Fruit fly (Drosophila melanogaster) S2 (cell line): Measurements from ENCODE around the gene CG10702.

Experiments
- CG8478 ChIP-seq: fragments of >200 bp; optimal IDR thresholded peaks from 2 replicates; lab custom pipeline; 2018
- CTCF ChIP-seq, 2 experiments: fragments of >200 bp; optimal IDR thresholded peaks; 2 replicates each; lab custom pipeline; 2018

The CG10702 gene

dm6 chr2L:19051534-19052100 is 18.0 kb downstream of the CG10702 start, which contains the start of gene Rpn3:
Gene Rpn3 (plus strand): TSS chr2L:19051790.
- TF ChIP-seq CTCF (optimal IDR thresholded peaks at IDR 0.05; lab: Kevin White, UChicago): no peak

DNA sequence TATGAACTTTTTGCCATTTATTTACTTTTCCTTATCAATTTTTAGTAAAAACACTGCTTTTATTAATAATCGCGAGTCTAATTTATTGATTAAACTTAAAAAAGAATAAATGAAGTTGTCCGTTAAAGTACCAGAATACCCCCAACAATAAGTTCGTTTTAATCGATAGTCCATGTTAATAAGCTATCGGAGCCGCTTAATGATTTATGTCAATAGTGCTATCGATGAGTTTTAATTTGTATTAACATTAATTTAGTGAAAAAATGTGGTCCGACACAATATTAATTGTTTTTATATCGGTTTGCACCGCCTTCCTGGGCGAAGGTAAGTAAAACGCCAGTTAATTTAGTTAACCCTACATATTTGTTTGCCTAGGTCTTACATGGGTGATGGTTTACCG is 20.7 kb downstream of the CG10702 start, which contains the start of gene CG10470:
CG10470 (plus strand) TSS at position 165 of the 400 bp plus-strand sequence.
- TF ChIP-seq CTCF (optimal IDR thresholded peaks at IDR 0.05; lab: Kevin White, UChicago) (no peak), CG8478 (no peak)

dm6 chr2L:19045111-19045560 is 24.5 kb downstream of the CG10702 start, which contains the start of the genes Ttc19 and Acn:
Gene Ttc19 (minus strand): TSS chr2L:19045148.
Gene Acn (plus strand): TSS chr2L:19045355.
- TF ChIP-seq CTCF (optimal IDR thresholded peaks at IDR 0.05; lab: Kevin White, UChicago) (peak in 1 of 2 experiments; percentile 16), CG8478 (no peak)

- no peak for TF ChIP-seq CG8478
- no peak for TF ChIP-seq CTCF (optimal IDR thresholded peaks at IDR 0.05; lab: Kevin White, UChicago)
Observed at dm6 chr2L:19041590-19041989, 28.1 kb downstream of the CG10702 start, which contains the start of gene Catsup. Gene Catsup (plus strand): TSS chr2L:19041862.

- TF ChIP-seq CG8478 (no peak), CTCF (optimal IDR thresholded peaks at IDR 0.05; lab: Kevin White, UChicago) (no peak)
Observed at dm6 chr2L:19037455-19037854, 32.2 kb downstream of the CG10702 start.

DNA sequence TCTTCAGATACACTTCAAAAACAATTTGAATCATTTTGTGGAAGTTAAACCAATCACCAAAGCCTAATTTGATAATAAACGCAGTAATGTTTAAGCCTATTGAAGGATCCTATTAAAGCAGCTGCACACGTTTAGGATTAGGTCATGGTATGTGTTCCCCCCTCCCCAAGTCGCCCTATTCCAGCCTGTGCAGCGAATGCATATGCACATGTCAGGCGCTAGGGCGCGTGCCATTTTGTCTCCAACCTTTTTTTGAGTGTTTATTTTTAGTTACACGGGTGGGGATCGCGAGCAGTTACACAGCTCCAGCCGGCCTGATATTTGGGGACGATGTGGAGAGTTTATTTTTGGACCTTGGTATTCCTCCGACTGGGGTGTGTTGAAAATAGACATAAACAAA is 32.6 kb downstream of the CG10702 start:
- no peak for TF ChIP-seq CTCF (optimal IDR thresholded peaks at IDR 0.05; lab: Kevin White, UChicago)
- no peak for TF ChIP-seq CG8478

dm6 chr2L:19036105-19036714 is 33.4 kb downstream of the CG10702 start:
- no peak for TF ChIP-seq CTCF (optimal IDR thresholded peaks at IDR 0.05; lab: Kevin White, UChicago)
- TF ChIP-seq CG8478: no peak

- TF ChIP-seq CTCF (optimal IDR thresholded peaks at IDR 0.05; lab: Kevin White, UChicago) (no peak), CG8478 (no peak)
Observed at dm6 chr2L:19035013-19035412, 34.6 kb downstream of the CG10702 start.

- TF ChIP-seq CTCF (optimal IDR thresholded peaks at IDR 0.05; lab: Kevin White, UChicago) (no peak), CG8478 (no peak)
Observed at dm6 chr2L:19034213-19034929, 35.3 kb downstream of the CG10702 start, which contains the start of the genes mib2 and CG31800. Gene mib2 (plus strand): TSS chr2L:19034444. Gene CG31800 (minus strand): TSS chr2L:19034576.

dm6 chr2L:19033288-19033687 is 36.4 kb downstream of the CG10702 start, which contains the start of gene hook:
Gene hook (minus strand): TSS chr2L:19033498.
- TF ChIP-seq CG8478 (no peak), CTCF (optimal IDR thresholded peaks at IDR 0.05; lab: Kevin White, UChicago) (no peak)

DNA sequence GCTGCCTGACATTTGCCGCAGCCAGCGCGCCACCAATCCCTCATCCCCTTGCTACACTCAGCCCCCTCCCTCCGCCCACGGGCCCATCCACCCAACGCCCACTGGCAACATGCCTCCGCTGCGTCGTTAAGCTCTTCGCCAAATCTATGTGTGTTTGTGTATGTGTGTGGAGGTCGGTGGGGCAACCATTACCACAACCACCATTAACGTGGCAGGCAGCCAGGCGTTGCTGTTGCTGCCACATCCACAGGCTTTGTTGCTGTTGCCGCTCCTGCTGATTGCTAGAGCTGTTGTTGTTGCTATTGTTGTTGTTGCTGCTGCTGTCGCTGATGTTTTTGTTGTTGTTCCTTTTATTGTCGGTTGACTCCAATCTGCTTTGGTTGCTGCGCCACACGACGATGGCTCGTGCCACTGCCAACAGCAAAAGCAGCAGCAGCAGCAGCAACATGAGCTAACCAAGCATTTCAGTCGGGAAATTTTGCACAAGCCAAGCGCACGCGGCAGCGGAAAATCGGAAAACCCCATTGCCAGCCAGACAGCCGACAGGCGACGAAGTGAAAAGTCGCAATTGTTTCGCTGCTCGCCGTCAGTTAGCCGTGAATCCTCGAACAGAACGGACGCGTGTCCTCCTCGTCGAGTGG is 42.3 kb downstream of the CG10702 start, which contains the start of gene Sidpn:
Sidpn (plus strand) TSS at position 465 of the 641 bp plus-strand sequence.
- TF ChIP-seq CG8478: no peak
- TF ChIP-seq CTCF (optimal IDR thresholded peaks at IDR 0.05; lab: Kevin White, UChicago): no peak

DNA sequence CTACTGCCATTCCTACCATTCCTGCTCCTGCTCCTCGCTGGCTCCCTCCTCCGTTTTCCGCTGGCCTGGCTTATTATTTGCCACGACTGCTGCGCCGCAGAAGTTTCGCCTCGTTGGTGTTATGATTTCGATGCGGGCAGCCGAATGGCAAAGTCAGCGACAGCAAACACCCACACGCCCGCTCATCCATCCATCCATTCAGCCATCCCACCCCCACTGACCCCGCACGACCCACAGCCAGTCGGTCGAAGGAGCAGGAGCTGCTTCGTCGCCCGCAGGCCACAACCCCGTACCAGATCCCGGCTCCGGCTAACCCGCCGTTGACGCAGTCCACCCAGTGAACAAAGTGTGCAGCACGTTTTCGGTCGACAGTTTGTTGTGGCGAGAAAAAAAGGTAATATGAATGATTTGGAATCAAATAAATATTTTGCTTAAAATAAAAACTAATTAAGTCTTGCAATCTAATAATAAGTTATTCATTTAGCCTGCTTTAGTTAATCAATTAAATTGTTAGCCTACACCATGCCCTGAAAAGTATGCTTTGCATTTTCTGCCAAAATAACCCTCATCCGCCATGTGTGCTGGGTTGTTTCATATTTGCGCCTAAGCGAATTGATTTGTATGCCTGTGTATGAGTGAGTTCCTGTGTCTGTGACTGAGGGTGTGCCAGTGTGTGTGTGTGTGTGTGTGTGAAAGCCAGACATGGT is 43.0 kb downstream of the CG10702 start:
- TF ChIP-seq CTCF (optimal IDR thresholded peaks at IDR 0.05; lab: Kevin White, UChicago) (no peak), CG8478 (no peak)

DNA sequence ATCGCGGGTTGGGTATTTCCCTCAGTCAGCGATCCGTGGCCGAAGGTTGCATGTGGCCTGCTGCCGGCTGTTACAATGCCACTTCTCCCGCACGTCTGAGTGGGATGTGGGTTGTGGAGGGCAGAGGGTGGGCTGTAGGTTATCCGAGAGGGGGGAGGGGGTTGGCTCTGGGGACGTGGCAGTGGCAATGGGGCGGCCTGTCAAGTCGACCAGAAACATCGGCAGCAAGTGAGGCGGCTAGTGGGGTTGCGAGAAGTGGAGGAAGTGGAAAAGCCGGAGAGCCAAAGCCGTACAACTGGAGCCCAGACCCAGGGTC is 44.9 kb downstream of the CG10702 start:
- TF ChIP-seq CTCF (optimal IDR thresholded peaks at IDR 0.05; lab: Kevin White, UChicago) (no peak), CG8478 (no peak)

DNA sequence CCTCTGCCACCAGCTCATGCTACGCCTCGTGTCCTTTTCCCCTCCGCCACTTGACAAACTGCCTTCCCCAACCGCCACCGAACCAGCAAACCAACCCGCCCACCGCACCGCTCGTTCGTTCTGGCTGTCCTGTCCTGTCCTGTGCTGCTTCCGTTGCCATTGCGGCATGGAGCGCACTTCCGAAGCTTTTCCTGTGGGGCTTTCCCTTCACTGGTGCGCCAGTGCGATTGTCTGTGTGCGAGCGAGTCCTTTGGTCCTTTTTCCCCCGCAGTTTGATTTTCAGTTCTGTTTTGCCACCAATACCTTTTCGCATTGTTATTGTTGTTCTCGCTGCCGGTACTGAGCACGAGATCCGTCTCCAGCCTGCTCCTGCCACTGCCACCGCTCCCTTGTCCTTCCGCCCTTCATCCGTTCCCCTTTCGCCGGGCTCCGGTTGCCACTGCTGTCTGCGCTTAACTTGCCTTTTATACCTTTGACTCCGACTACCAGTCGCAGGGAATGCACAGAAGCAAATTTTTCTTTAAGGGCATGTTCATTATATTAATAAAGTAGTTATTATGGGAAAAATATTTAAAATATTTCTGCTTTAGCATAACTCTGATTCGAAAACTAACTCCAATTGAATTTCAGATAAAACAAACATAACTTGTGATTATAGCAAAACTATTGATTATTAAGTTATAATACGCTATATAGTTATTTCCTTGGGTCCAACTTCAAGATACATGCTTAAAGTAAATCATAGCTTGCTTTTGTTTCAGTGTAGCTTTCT is 45.5 kb downstream of the CG10702 start:
- TF ChIP-seq CTCF (optimal IDR thresholded peaks at IDR 0.05; lab: Kevin White, UChicago) (no peak), CG8478 (no peak)
